Fruit fly (Drosophila melanogaster) whole organism, prepupa: Measurements from ENCODE around the gene ND-B16.6.
A peak's percentile ranks its signal among the peaks of the same experiment; 100 is the strongest.
"Not testable (repeated sequence)": the region's sequence is repeated elsewhere in the genome, so short reads cannot be mapped to it uniquely, and the experiment has no call there.

Source experiments
- Blimp-1 ChIP-seq: fragments of 200-800 bp; sonication (Bioruptor generic); optimal IDR thresholded peaks from 3 replicates; lab custom pipeline; 2017; ENCODE audit warnings: missing biosample characterization, missing genetic modification characterization, mild to moderate bottlenecking, moderate library complexity, missing genetic modification reagents
- CG15336 ChIP-seq: fragments of 200-800 bp; sonication (Bioruptor generic); IDR thresholded peaks from 2 replicates; pipeline ENCODE4 v1.3.6; 2022; ENCODE audit warnings: missing biosample characterization, missing genetic modification characterization
- CG16779 ChIP-seq: fragments of 200-800 bp; sonication (Bioruptor generic); optimal IDR thresholded peaks from 3 replicates; lab custom pipeline; 2017; ENCODE audit warnings: missing biosample characterization, mild to moderate bottlenecking, missing genetic modification characterization
- CG3032 ChIP-seq: fragments of 200-800 bp; optimal IDR thresholded peaks from 2 replicates; lab custom pipeline; 2019; ENCODE audit warnings: missing biosample characterization, mild to moderate bottlenecking, missing genetic modification characterization, moderate library complexity
- CG31627 ChIP-seq: fragments of 200-800 bp; sonication (Bioruptor generic); optimal IDR thresholded peaks from 3 replicates; lab custom pipeline; 2016; ENCODE audit warnings: missing biosample characterization, missing genetic modification characterization
- CG32006 ChIP-seq: fragments of 200-800 bp; sonication (Bioruptor generic); optimal IDR thresholded peaks from 3 replicates; lab custom pipeline; 2017; ENCODE audit warnings: missing biosample characterization, mild to moderate bottlenecking, missing genetic modification characterization
- CG3919 ChIP-seq: fragments of 200-800 bp; sonication (Bioruptor generic); optimal IDR thresholded peaks from 3 replicates; lab custom pipeline; 2016; ENCODE audit warnings: missing biosample characterization, missing genetic modification characterization
- CG6163 ChIP-seq: fragments of 200-800 bp; sonication (Bioruptor generic); IDR thresholded peaks from 3 replicates; pipeline ENCODE4 v1.3.6; 2022; ENCODE audit warnings: missing biosample characterization, missing genetic modification characterization
- CG6276 ChIP-seq: fragments of 200-800 bp; sonication (Bioruptor generic); optimal IDR thresholded peaks from 2 replicates; lab custom pipeline; 2017; ENCODE audit warnings: missing biosample characterization, mild to moderate bottlenecking, missing genetic modification characterization
- CG6808 ChIP-seq: fragments of 200-800 bp; sonication (Bioruptor generic); optimal IDR thresholded peaks from 3 replicates; lab custom pipeline; 2017; ENCODE audit warnings: missing biosample characterization, missing genetic modification characterization, mild to moderate bottlenecking, moderate library complexity, missing genetic modification reagents
- CG6854 ChIP-seq: fragments of 200-800 bp; sonication (Bioruptor generic); optimal IDR thresholded peaks from 2 replicates; lab custom pipeline; 2017; ENCODE audit warnings: missing biosample characterization, mild to moderate bottlenecking, missing genetic modification characterization
- CG8632 ChIP-seq: fragments of 200-800 bp; sonication (Bioruptor generic); optimal IDR thresholded peaks from 3 replicates; lab custom pipeline; 2016; ENCODE audit warnings: missing biosample characterization, missing genetic modification characterization
- Eip75B ChIP-seq: fragments of 200-800 bp; sonication (Bioruptor generic); optimal IDR thresholded peaks from 3 replicates; lab custom pipeline; 2016; ENCODE audit warnings: missing biosample characterization, missing genetic modification characterization
- Eip78C ChIP-seq: fragments of 200-800 bp; sonication (Bioruptor generic); peaks from one replicate; lab custom pipeline; 2016; ENCODE audit warnings: missing biosample characterization, missing genetic modification characterization
- Eip93F ChIP-seq: fragments of 200-800 bp; sonication (Bioruptor generic); optimal IDR thresholded peaks from 2 replicates; lab custom pipeline; 2016; ENCODE audit warnings: missing biosample characterization, mild to moderate bottlenecking, missing genetic modification characterization
- Ets21C ChIP-seq: fragments of 200-800 bp; sonication (Bioruptor generic); optimal IDR thresholded peaks from 3 replicates; lab custom pipeline; 2016; ENCODE audit warnings: missing biosample characterization, missing genetic modification characterization
- Ets96B ChIP-seq: fragments of 200-800 bp; optimal IDR thresholded peaks from 2 replicates; lab custom pipeline; 2019; ENCODE audit warnings: missing biosample characterization, mild to moderate bottlenecking, missing genetic modification characterization, moderate library complexity
- Hr38 ChIP-seq: sonication (Bioruptor generic); optimal IDR thresholded peaks from 2 replicates; lab custom pipeline; 2016; ENCODE audit warnings: missing biosample characterization, missing genetic modification characterization
- Hr39 ChIP-seq: fragments of 200-800 bp; sonication (Bioruptor generic); optimal IDR thresholded peaks from 2 replicates; lab custom pipeline; 2016; ENCODE audit warnings: missing biosample characterization, missing genetic modification characterization
- Hr4 ChIP-seq: fragments of 200-800 bp; sonication (Bioruptor generic); optimal IDR thresholded peaks from 3 replicates; lab custom pipeline; 2016; ENCODE audit warnings: missing biosample characterization, missing genetic modification characterization
- OdsH ChIP-seq: fragments of 200-800 bp; sonication (Bioruptor generic); optimal IDR thresholded peaks from 3 replicates; lab custom pipeline; 2016; ENCODE audit warnings: missing biosample characterization, missing genetic modification characterization
- Sox102F ChIP-seq: fragments of 200-800 bp; sonication (Bioruptor generic); optimal IDR thresholded peaks from 2 replicates; lab custom pipeline; 2016; ENCODE audit warnings: missing biosample characterization, mild to moderate bottlenecking, missing genetic modification characterization
- Sox14 ChIP-seq: fragments of 200-800 bp; sonication (Bioruptor generic); optimal IDR thresholded peaks from 3 replicates; lab custom pipeline; 2016; ENCODE audit warnings: missing biosample characterization, missing genetic modification characterization
- achi ChIP-seq: fragments of 200-800 bp; sonication (Bioruptor generic); optimal IDR thresholded peaks from 3 replicates; lab custom pipeline; 2016; ENCODE audit warnings: missing biosample characterization, missing genetic modification characterization
- cyc ChIP-seq: fragments of 200-800 bp; sonication (Bioruptor generic); optimal IDR thresholded peaks from 3 replicates; lab custom pipeline; 2016; ENCODE audit warnings: missing biosample characterization, missing genetic modification characterization
- eg ChIP-seq: fragments of 200-800 bp; sonication (Bioruptor generic); IDR thresholded peaks from 3 replicates; pipeline ENCODE4 v1.3.6; 2022; ENCODE audit warnings: missing biosample characterization, missing genetic modification characterization
- lz ChIP-seq: fragments of 200-800 bp; sonication (Bioruptor generic); optimal IDR thresholded peaks from 3 replicates; lab custom pipeline; 2016; ENCODE audit warnings: missing biosample characterization, missing genetic modification characterization
- pdm3 ChIP-seq: fragments of 200-800 bp; sonication (Bioruptor generic); optimal IDR thresholded peaks from 3 replicates; lab custom pipeline; 2016; ENCODE audit warnings: missing biosample characterization, missing genetic modification characterization
- spab ChIP-seq: fragments of 200-800 bp; sonication (Bioruptor generic); optimal IDR thresholded peaks from 2 replicates; lab custom pipeline; 2017; ENCODE audit warnings: missing biosample characterization, mild to moderate bottlenecking, missing genetic modification characterization, missing genetic modification reagents
- ss ChIP-seq, 2 experiments: fragments of 200-800 bp; sonication (Bioruptor generic); optimal IDR thresholded peaks; 2 replicates in 1 of 2; 3 replicates in 1 of 2; lab custom pipeline; 2017 to 2018; ENCODE audit warnings: mild to moderate bottlenecking in 2 of 2, missing biosample characterization in 2 of 2, missing genetic modification characterization in 2 of 2, moderate library complexity in 1 of 2
- svp ChIP-seq: fragments of 200-800 bp; sonication (Bioruptor generic); peaks from one replicate; lab custom pipeline; 2016; ENCODE audit warnings: missing biosample characterization, missing genetic modification characterization
- vri ChIP-seq: fragments of 200-800 bp; sonication (Bioruptor generic); optimal IDR thresholded peaks from 3 replicates; lab custom pipeline; 2016; ENCODE audit warnings: missing biosample characterization, mild to moderate bottlenecking, missing genetic modification characterization

ND-B16.6 gene

DNA sequence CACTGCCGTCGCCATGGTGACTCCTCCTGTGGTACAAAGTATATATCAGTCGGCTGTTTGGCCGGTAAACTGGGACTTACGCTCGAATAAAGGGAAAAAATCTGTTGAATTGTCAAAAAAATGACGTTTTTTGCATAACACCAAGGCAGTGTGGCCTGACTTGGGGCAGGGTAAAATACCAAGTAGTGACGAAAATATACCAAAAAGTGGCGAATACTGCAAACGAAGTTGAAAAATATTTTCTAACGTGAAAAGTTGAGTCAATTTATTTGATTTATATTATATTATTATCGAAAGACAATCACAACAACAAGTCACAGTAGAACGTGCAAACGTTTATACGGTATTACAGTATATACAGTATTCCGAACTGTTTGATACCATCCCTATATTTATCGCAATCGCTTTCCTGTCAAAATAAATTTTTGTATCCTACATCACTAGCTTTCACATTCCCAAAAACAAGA, at the start of gene ND-B16.6, which contains the start of gene kdn:
Gene ND-B16.6 (minus strand): TSS at position 189 of the 467 bp plus-strand sequence.
Gene kdn (plus strand): TSS at position 417 of the 467 bp plus-strand sequence.
- TF ChIP-seq Hr38 (GFP tag; lab: Kevin White, UChicago) (no peak), vri (GFP tag; lab: Kevin White, UChicago) (peak; percentile 34), svp (peak; percentile 51), achi (peak; percentile 52)
- TF ChIP-seq, all 60 proteins: peak for 3

DNA sequence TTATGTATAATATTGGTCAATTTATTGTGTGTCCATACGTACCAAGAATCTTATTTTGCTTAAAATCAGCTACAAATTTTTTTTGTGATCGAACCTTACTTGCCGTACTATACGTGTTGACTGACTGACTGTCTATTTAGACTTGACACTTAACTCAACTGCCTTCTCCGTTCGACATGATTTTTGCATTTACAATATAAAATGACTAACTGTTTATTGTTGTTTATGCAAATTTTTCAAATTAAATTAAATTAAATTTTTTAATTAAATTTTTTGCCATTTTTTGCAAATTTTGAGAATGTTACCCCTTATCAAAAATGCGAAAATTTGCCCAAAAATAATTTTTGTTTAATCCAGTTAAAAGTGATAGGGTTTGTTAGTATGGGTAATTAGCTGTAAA, 49.8 kb upstream of the ND-B16.6 start, which contains the start of gene CG33669:
Gene CG33669 (minus strand): TSS at position 101 of the 400 bp plus-strand sequence.
- not testable (repeated sequence) for TF ChIP-seq CG31627; Hr4 (GFP tag; lab: Kevin White, UChicago); CG15336 (GFP tag; lab: Robert Waterston, UW)

DNA sequence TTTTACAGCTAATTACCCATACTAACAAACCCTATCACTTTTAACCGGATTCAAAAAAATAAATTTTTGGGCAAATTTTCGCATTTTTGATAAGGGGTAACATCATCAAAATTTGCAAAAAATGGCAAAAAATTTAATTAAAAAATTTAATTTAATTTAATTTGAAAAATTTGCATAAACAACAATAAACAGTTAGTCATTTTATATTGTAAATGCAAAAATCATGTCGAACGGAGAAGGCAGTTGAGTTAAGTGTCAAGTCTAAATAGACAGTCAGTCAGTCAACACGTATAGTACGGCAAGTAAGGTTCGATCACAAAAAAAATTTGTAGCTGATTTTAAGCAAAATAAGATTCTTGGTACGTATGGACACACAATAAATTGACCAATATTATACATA, 33.7 kb upstream of the ND-B16.6 start, which contains the start of gene CG33664:
Gene CG33664 (plus strand): TSS at position 301 of the 400 bp plus-strand sequence.
- not testable (repeated sequence) for TF ChIP-seq CG6163; lz (GFP tag; lab: Kevin White, UChicago); spab

DNA sequence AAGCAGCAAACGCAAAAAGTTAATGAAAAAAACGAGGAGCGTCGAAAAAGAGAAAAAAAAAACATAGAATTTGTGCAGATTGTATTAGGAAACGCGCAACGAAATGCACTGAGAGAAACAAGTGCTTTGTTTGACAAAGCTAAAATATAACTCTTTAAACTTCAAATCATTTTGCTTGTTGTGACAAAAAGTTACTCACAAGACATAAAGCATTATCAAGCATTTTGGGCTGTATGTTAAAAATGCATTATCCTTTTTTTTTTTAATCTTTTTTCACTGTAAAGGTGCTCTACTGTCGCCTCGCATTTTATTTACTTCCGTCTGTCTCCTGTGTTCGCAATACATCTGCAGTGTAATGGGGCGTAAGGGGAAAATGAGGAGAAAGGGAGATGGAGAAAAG, 26.5 kb upstream of the ND-B16.6 start:
- TF ChIP-seq Eip78C (GFP tag; lab: Kevin White, UChicago) (peak; percentile 12), Hr39 (GFP tag; lab: Kevin White, UChicago) (no peak)
- TF ChIP-seq, all 60 proteins: peak for 1

DNA sequence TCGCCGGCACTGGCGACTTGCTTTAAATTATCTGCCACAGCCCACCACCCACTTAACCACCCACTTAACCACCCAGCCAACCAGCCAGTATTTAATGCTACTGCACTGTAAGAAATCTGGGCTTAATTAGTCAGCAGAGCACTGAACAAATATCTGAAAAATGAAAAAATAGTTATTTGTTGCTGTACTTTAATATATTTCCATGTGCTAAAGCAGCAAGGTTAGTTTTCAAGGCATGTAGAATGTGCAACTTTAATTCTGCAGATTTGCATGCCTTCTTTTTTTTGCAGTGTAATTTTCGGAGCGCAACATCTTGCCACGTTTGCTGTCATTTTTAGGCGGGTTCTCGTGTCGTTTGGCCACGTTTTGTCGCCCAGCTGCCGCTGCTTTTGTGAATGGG, 25.4 kb upstream of the ND-B16.6 start:
- no peak for TF ChIP-seq vri (GFP tag; lab: Kevin White, UChicago)
- no peak for TF ChIP-seq Ets21C (GFP tag; lab: Kevin White, UChicago)
- peak; percentile 67 for TF ChIP-seq Eip78C (GFP tag; lab: Kevin White, UChicago)
- TF ChIP-seq Blimp-1 (GFP tag; lab: Kevin White, UChicago) = no peak
- peak; percentile 6 for TF ChIP-seq lz (GFP tag; lab: Kevin White, UChicago)
- TF ChIP-seq svp = no peak
- TF ChIP-seq CG3919 = no peak
- TF ChIP-seq ss (GFP tag; optimal IDR thresholded peaks at IDR 0.05; lab: Kevin White, UChicago) = no peak
- TF ChIP-seq CG16779 (tag; lab: Kevin White, UChicago) = no peak
- TF ChIP-seq eg (GFP tag; lab: Robert Waterston, UW) = no peak
- TF ChIP-seq spab = no peak
- TF ChIP-seq CG6276 (GFP tag; lab: Kevin White, UChicago) = no peak
- no peak for TF ChIP-seq CG6854 (GFP tag; lab: Kevin White, UChicago)
- no peak for TF ChIP-seq Sox102F (GFP tag; lab: Kevin White, UChicago)
- no peak for TF ChIP-seq CG3032 (tag; lab: Kevin White, UChicago)
- no peak for TF ChIP-seq OdsH (GFP tag; lab: Kevin White, UChicago)
- no peak for TF ChIP-seq Hr38 (GFP tag; lab: Kevin White, UChicago)
- no peak for TF ChIP-seq Ets96B
- peak; percentile 33; the same call in 1 of the 3 replicates for TF ChIP-seq CG6163
- no peak for TF ChIP-seq Sox14 (GFP tag; lab: Kevin White, UChicago)
- TF ChIP-seq CG32006 = peak; percentile 5
- TF ChIP-seq Eip75B (GFP tag; lab: Kevin White, UChicago) = no peak
- peak; percentile 16 for TF ChIP-seq cyc (GFP tag; lab: Kevin White, UChicago)
- no peak for TF ChIP-seq CG8632 (GFP tag; lab: Kevin White, UChicago)
- peak; percentile 4 for TF ChIP-seq pdm3 (GFP tag; lab: Kevin White, UChicago)
- TF ChIP-seq CG6808 (GFP tag; lab: Kevin White, UChicago) = no peak
- TF ChIP-seq Eip93F (GFP tag; lab: Kevin White, UChicago) = no peak
- TF ChIP-seq Hr39 (GFP tag; lab: Kevin White, UChicago) = peak; percentile 30
- TF ChIP-seq achi = no peak
- TF ChIP-seq, all 60 proteins: peak for 7
